Fruit fly (Drosophila melanogaster) whole organism, embryonic: Measurements from ENCODE around the gene CG5334.

Experiments used
- Ada2b ChIP-seq: fragments of 200-800 bp; sonication (Bioruptor generic); IDR thresholded peaks from 2 replicates; pipeline ENCODE4 v1.3.6; 2022; ENCODE audit warnings: missing biosample characterization, missing genetic modification characterization
- Atf3 ChIP-seq: fragments of 200-800 bp; sonication (Bioruptor generic); optimal IDR thresholded peaks from 3 replicates; lab custom pipeline; 2016; ENCODE audit warnings: missing biosample characterization, missing genetic modification characterization
- B-H2 ChIP-seq: fragments of 200-800 bp; sonication (Bioruptor generic); optimal IDR thresholded peaks from 2 replicates; lab custom pipeline; 2018; ENCODE audit warnings: missing biosample characterization, mild to moderate bottlenecking, missing genetic modification characterization
- Blimp-1 ChIP-seq: fragments of 200-800 bp; sonication (Bioruptor generic); optimal IDR thresholded peaks from 3 replicates; lab custom pipeline; 2018; ENCODE audit warnings: missing biosample characterization, missing genetic modification characterization, mild to moderate bottlenecking, moderate library complexity, missing genetic modification reagents
- CG10959 ChIP-seq: fragments of 200-800 bp; sonication (Bioruptor generic); IDR thresholded peaks from 2 replicates; pipeline ENCODE4 v1.3.6; 2022; ENCODE audit warnings: missing biosample characterization, missing genetic modification characterization
- CG10979 ChIP-seq: fragments of 200-800 bp; sonication (Bioruptor generic); optimal IDR thresholded peaks from 2 replicates; lab custom pipeline; 2018; ENCODE audit warnings: missing biosample characterization, mild to moderate bottlenecking, missing genetic modification characterization, moderate library complexity
- CG11093 ChIP-seq: fragments of 200-800 bp; sonication (Bioruptor generic); IDR thresholded peaks from 3 replicates; pipeline ENCODE4 v1.3.6; 2022; ENCODE audit warnings: missing biosample characterization, missing genetic modification characterization
- CG1647 ChIP-seq: fragments of 200-800 bp; sonication (Bioruptor generic); optimal IDR thresholded peaks from 3 replicates; lab custom pipeline; 2016; ENCODE audit warnings: missing biosample characterization, missing genetic modification characterization
- CG16779 ChIP-seq: fragments of 200-800 bp; sonication (Bioruptor generic); IDR thresholded peaks from 2 replicates; pipeline ENCODE4 v1.3.6; 2022; ENCODE audit warnings: missing biosample characterization, missing genetic modification characterization
- CG17328 ChIP-seq: fragments of 200-800 bp; sonication (Bioruptor generic); IDR thresholded peaks from 2 replicates; pipeline ENCODE4 v1.3.6; 2022; ENCODE audit warnings: missing biosample characterization, missing genetic modification characterization
- CG2678 ChIP-seq: fragments of 200-800 bp; sonication (Bioruptor generic); optimal IDR thresholded peaks from 3 replicates; lab custom pipeline; 2019; ENCODE audit warnings: missing biosample characterization, mild to moderate bottlenecking, missing genetic modification characterization, moderate library complexity
- CG30403 ChIP-seq: fragments of 200-800 bp; sonication (Bioruptor generic); optimal IDR thresholded peaks from 3 replicates; lab custom pipeline; 2016; ENCODE audit warnings: missing biosample characterization, missing genetic modification characterization
- CG31441 ChIP-seq: fragments of 200-800 bp; sonication (Bioruptor generic); IDR thresholded peaks from 2 replicates; pipeline ENCODE4 v1.3.6; 2022; ENCODE audit warnings: missing biosample characterization, missing genetic modification characterization
- CG4820 ChIP-seq: fragments of 200-800 bp; sonication (Bioruptor generic); optimal IDR thresholded peaks from 3 replicates; lab custom pipeline; 2016; ENCODE audit warnings: missing biosample characterization, missing genetic modification characterization
- CG5245 ChIP-seq: fragments of 200-800 bp; sonication (Bioruptor generic); optimal IDR thresholded peaks from 3 replicates; lab custom pipeline; 2016; ENCODE audit warnings: missing biosample characterization, missing genetic modification characterization
- CG6689 ChIP-seq: fragments of 200-800 bp; sonication (Bioruptor generic); IDR thresholded peaks from 2 replicates; pipeline ENCODE4 v1.3.6; 2022; ENCODE audit warnings: missing biosample characterization, missing genetic modification characterization
- CG6813 ChIP-seq: fragments of 200-800 bp; sonication (Bioruptor generic); optimal IDR thresholded peaks from 2 replicates; lab custom pipeline; 2017; ENCODE audit warnings: missing biosample characterization, missing genetic modification characterization, mild to moderate bottlenecking, moderate library complexity, missing genetic modification reagents
- D19B ChIP-seq: fragments of 200-800 bp; sonication (Bioruptor generic); optimal IDR thresholded peaks from 2 replicates; lab custom pipeline; 2017; ENCODE audit warnings: missing biosample characterization, mild to moderate bottlenecking, missing genetic modification characterization
- Drgx ChIP-seq: fragments of 200-800 bp; sonication (Bioruptor generic); IDR thresholded peaks from 2 replicates; pipeline ENCODE4 v1.3.6; 2022; ENCODE audit warnings: missing biosample characterization, missing genetic modification characterization
- H2.0 ChIP-seq: fragments of 200-800 bp; sonication (Bioruptor generic); IDR thresholded peaks from 2 replicates; pipeline ENCODE4 v1.3.6; 2022; ENCODE audit warnings: missing biosample characterization, missing genetic modification characterization
- HLH3B ChIP-seq: fragments of 200-800 bp; sonication (Bioruptor generic); IDR thresholded peaks from 2 replicates; pipeline ENCODE4 v1.3.6; 2022; ENCODE audit warnings: missing biosample characterization, missing genetic modification characterization
- Hr51 ChIP-seq, 2 experiments: fragments of 200-800 bp; sonication (Bioruptor generic); optimal IDR thresholded peaks; 2 replicates in 1 of 2; 3 replicates in 1 of 2; lab custom pipeline; 2016 to 2018; ENCODE audit warnings: missing biosample characterization in 2 of 2, missing genetic modification characterization in 2 of 2, mild to moderate bottlenecking in 1 of 2, moderate library complexity in 1 of 2
- Lpt ChIP-seq: fragments of >200 bp; optimal IDR thresholded peaks from 2 replicates; lab custom pipeline; 2018; ENCODE audit warnings: missing biosample characterization, missing genetic modification characterization
- Meics ChIP-seq: fragments of 200-800 bp; sonication (Bioruptor generic); optimal IDR thresholded peaks from 2 replicates; lab custom pipeline; 2017; ENCODE audit warnings: missing biosample characterization, mild to moderate bottlenecking, missing genetic modification characterization
- Nf-YB ChIP-seq: fragments of 200-800 bp; sonication (Bioruptor generic); optimal IDR thresholded peaks from 3 replicates; lab custom pipeline; 2019; ENCODE audit warnings: missing biosample characterization, mild to moderate bottlenecking, missing genetic modification characterization, moderate library complexity
- Scr ChIP-seq: fragments of 200-800 bp; sonication (Bioruptor generic); IDR thresholded peaks from 2 replicates; pipeline ENCODE4 v1.3.6; 2022; ENCODE audit warnings: missing biosample characterization, missing genetic modification characterization; ENCODE audit not compliant: partially characterized antibody
- Sox102F ChIP-seq: fragments of 200-800 bp; sonication (Bioruptor generic); optimal IDR thresholded peaks from 2 replicates; lab custom pipeline; 2018; ENCODE audit warnings: missing biosample characterization, mild to moderate bottlenecking, missing genetic modification characterization, moderate library complexity
- Trl ChIP-seq, 3 experiments: fragments of >200 bp in 2 of 3; fragments of 200-800 bp in 1 of 3; sonication (Bioruptor generic) in 1 of 3; optimal IDR thresholded peaks; 2 replicates in 1 of 3; 3 replicates in 2 of 3; lab custom pipeline; 2016 to 2017; ENCODE audit warnings: missing biosample characterization in 1 of 3, missing genetic modification characterization in 1 of 3
- Xbp1 ChIP-seq: fragments of 200-800 bp; sonication (Bioruptor generic); optimal IDR thresholded peaks from 3 replicates; lab custom pipeline; 2016; ENCODE audit warnings: missing biosample characterization, mild to moderate bottlenecking, missing genetic modification characterization
- Xrp1 ChIP-seq: fragments of 200-800 bp; sonication (Bioruptor generic); IDR thresholded peaks from 2 replicates; pipeline ENCODE4 v1.3.6; 2022; ENCODE audit warnings: missing biosample characterization, missing genetic modification characterization
- bab2 ChIP-seq: fragments of 200-800 bp; sonication (Bioruptor generic); optimal IDR thresholded peaks from 2 replicates; lab custom pipeline; 2016; ENCODE audit warnings: missing biosample characterization, missing genetic modification characterization
- bbx ChIP-seq: fragments of 200-800 bp; sonication (Bioruptor generic); IDR thresholded peaks from 2 replicates; pipeline ENCODE4 v1.3.6; 2022; ENCODE audit warnings: missing biosample characterization, missing genetic modification characterization; ENCODE audit not compliant: partially characterized antibody
- chif ChIP-seq, 2 experiments: fragments of 200-800 bp; sonication (Bioruptor generic); optimal IDR thresholded peaks; 3 replicates each; lab custom pipeline; 2016; ENCODE audit warnings: missing biosample characterization in 2 of 2, missing genetic modification characterization in 2 of 2
- chn ChIP-seq: fragments of 200-800 bp; sonication (Bioruptor generic); optimal IDR thresholded peaks from 2 replicates; lab custom pipeline; 2016; ENCODE audit warnings: missing biosample characterization, missing genetic modification characterization
- dan ChIP-seq: fragments of 200-800 bp; sonication (Bioruptor generic); IDR thresholded peaks from 2 replicates; pipeline ENCODE4 v1.3.6; 2022; ENCODE audit warnings: missing biosample characterization, missing genetic modification characterization
- dmrt99B ChIP-seq: fragments of 200-800 bp; sonication (Bioruptor generic); optimal IDR thresholded peaks from 2 replicates; lab custom pipeline; 2018; ENCODE audit warnings: missing biosample characterization, mild to moderate bottlenecking, missing genetic modification characterization, moderate library complexity
- eve ChIP-seq, 2 experiments: fragments of >200 bp; optimal IDR thresholded peaks; 2 replicates each; lab custom pipeline; 2017; ENCODE audit warnings: missing biosample characterization in 2 of 2, missing genetic modification characterization in 2 of 2
- grau ChIP-seq: fragments of 200-800 bp; optimal IDR thresholded peaks from 3 replicates; lab custom pipeline; 2019; ENCODE audit warnings: missing biosample characterization, mild to moderate bottlenecking, missing genetic modification characterization, moderate library complexity
- lab ChIP-seq: fragments of 200-800 bp; sonication (Bioruptor generic); optimal IDR thresholded peaks from 3 replicates; lab custom pipeline; 2017; ENCODE audit warnings: missing biosample characterization, missing genetic modification characterization, mild to moderate bottlenecking, moderate library complexity, missing genetic modification reagents
- pan ChIP-seq, 4 experiments: fragments of >200 bp in 3 of 4; fragments of 200-800 bp in 1 of 4; sonication (Bioruptor generic) in 1 of 4; optimal IDR thresholded peaks in 3 of 4; IDR thresholded peaks in 1 of 4; 2 replicates each; pipeline versions ENCODE4 v1.3.6 to Lab custom; 2017 to 2022; ENCODE audit warnings: missing biosample characterization in 2 of 4, missing genetic modification characterization in 2 of 4, mixed read lengths in 1 of 4
- pfk ChIP-seq: fragments of 200-800 bp; sonication (Bioruptor generic); optimal IDR thresholded peaks from 2 replicates; lab custom pipeline; 2018; ENCODE audit warnings: missing biosample characterization, mild to moderate bottlenecking, missing genetic modification characterization, moderate library complexity
- row ChIP-seq: fragments of 200-800 bp; sonication (Bioruptor generic); IDR thresholded peaks from 3 replicates; pipeline ENCODE4 v1.3.6; 2022; ENCODE audit warnings: missing biosample characterization, missing genetic modification characterization
- slp2 ChIP-seq: fragments of 200-800 bp; sonication (Bioruptor generic); optimal IDR thresholded peaks from 2 replicates; lab custom pipeline; 2016; ENCODE audit warnings: missing biosample characterization, missing genetic modification characterization
- stc ChIP-seq: fragments of 200-800 bp; sonication (Bioruptor generic); IDR thresholded peaks from 2 replicates; pipeline ENCODE4 v1.3.6; 2022; ENCODE audit warnings: missing biosample characterization, missing genetic modification characterization
- tap ChIP-seq: fragments of 200-800 bp; optimal IDR thresholded peaks from 3 replicates; lab custom pipeline; 2019; ENCODE audit warnings: missing biosample characterization, mild to moderate bottlenecking, missing genetic modification characterization, moderate library complexity
- tll ChIP-seq, 2 experiments: fragments of 200-800 bp in 1 of 2; fragments of >200 bp in 1 of 2; sonication (Bioruptor generic) in 1 of 2; optimal IDR thresholded peaks; 2 replicates each; lab custom pipeline; 2017 to 2019; ENCODE audit warnings: missing biosample characterization in 2 of 2, missing genetic modification characterization in 2 of 2, mild to moderate bottlenecking in 1 of 2, moderate library complexity in 1 of 2
- tna ChIP-seq: fragments of 200-800 bp; sonication (Bioruptor generic); IDR thresholded peaks from 2 replicates; pipeline ENCODE4 v1.3.6; 2022; ENCODE audit warnings: missing biosample characterization, missing genetic modification characterization; ENCODE audit not compliant: partially characterized antibody
- ttk ChIP-seq: fragments of 200-800 bp; sonication (Bioruptor generic); IDR thresholded peaks from 2 replicates; pipeline ENCODE4 v2.1.2; 2022; ENCODE audit warnings: missing biosample characterization, missing genetic modification characterization

Gene CG5334

dm6 chrX:14738420-14738819 is 36.7 kb upstream of the CG5334 start (continued):
- TF ChIP-seq chif (GFP tag; optimal IDR thresholded peaks at IDR 0.05; lab: Kevin White, UChicago) (peak; percentile 14 to 29), chn (GFP tag; lab: Kevin White, UChicago) (peak; percentile 2), Blimp-1 (peak; percentile 21), eve (GFP tag; optimal IDR thresholded peaks at IDR 0.05; lab: Kevin White, UChicago) (peak in 1 of 2 experiments; percentile 10), CG1647 (GFP tag; lab: Kevin White, UChicago) (no peak), Xrp1 (GFP tag; lab: Robert Waterston, UW) (peak; percentile 12; the same call in 1 of the 2 replicates), dmrt99B (peak; percentile 34), CG2678 (tag; lab: Kevin White, UChicago) (no peak), lab (GFP tag; lab: Kevin White, UChicago) (peak; percentile 11), grau (peak; percentile 13), HLH3B (peak; percentile 34; the same call in 1 of the 2 replicates), Meics (GFP tag; lab: Kevin White, UChicago) (peak; percentile 2), tap (tag; lab: Kevin White, UChicago) (no peak), CG10979 (tag; lab: Kevin White, UChicago) (peak; percentile 32), CG10959 (GFP tag; lab: Robert Waterston, UW) (0 out of 2 replicates have a peak, but pooled peaks have one; percentile 18), Ada2b (GFP tag; lab: Robert Waterston, UW) (0 out of 2 replicates have a peak, but pooled peaks have one; percentile 10), CG16779 (GFP tag; lab: Robert Waterston, UW) (no peak), Sox102F (GFP tag; lab: Kevin White, UChicago) (peak; percentile 46), B-H2 (GFP tag; lab: Kevin White, UChicago) (no peak), pan (optimal IDR thresholded peaks at IDR 0.05; lab: Kevin White, UChicago) (no peak), pan (GFP tag; optimal IDR thresholded peaks at IDR 0.05 in 1 of 2, IDR thresholded peaks at IDR 0.05 in 1 of 2) (peak in 1 of 2 experiments; percentile 18), CG31441 (GFP tag; lab: Robert Waterston, UW) (0 out of 2 replicates have a peak, but pooled peaks have one; percentile 11), Drgx (GFP tag; lab: Robert Waterston, UW) (peak; percentile 44; the same call in 1 of the 2 replicates), CG6689 (GFP tag; lab: Robert Waterston, UW) (0 out of 2 replicates have a peak, but pooled peaks have one; percentile 16), CG17328 (GFP tag; lab: Robert Waterston, UW) (0 out of 2 replicates have a peak, but pooled peaks have one; percentile 32), dan (GFP tag; lab: Robert Waterston, UW) (no peak), CG11093 (GFP tag; lab: Robert Waterston, UW) (no peak), CG30403 (GFP tag; lab: Kevin White, UChicago) (peak; percentile 20), slp2 (GFP tag; lab: Kevin White, UChicago) (peak; percentile 16), H2.0 (peak; percentile 10; the same call in 1 of the 2 replicates), bab2 (GFP tag; lab: Kevin White, UChicago) (no peak), D19B (GFP tag; lab: Kevin White, UChicago) (no peak), CG5245 (peak; percentile 13), tll (GFP tag; optimal IDR thresholded peaks at IDR 0.05; lab: Kevin White, UChicago) (no peak), Hr51 (GFP tag; optimal IDR thresholded peaks at IDR 0.05; lab: Kevin White, UChicago) (peak in 1 of 2 experiments; percentile 30), row (GFP tag; lab: Robert Waterston, UW) (0 out of 3 replicates have a peak, but pooled peaks have one; percentile 26), Xbp1 (GFP tag; lab: Kevin White, UChicago) (peak; percentile 26)
- TF ChIP-seq, all 482 proteins: peak for 51

- TF ChIP-seq CG6813 (GFP tag; lab: Kevin White, UChicago) (peak; percentile 7), pfk (GFP tag; lab: Kevin White, UChicago) (no peak), stc (GFP tag; lab: Robert Waterston, UW) (peak; percentile 39; the same call in 1 of the 2 replicates), tna (GFP tag; lab: Robert Waterston, UW) (no peak), Atf3 (GFP tag; lab: Kevin White, UChicago) (no peak), Nf-YB (GFP tag; lab: Kevin White, UChicago) (peak; percentile 49), ttk (GFP tag; lab: Robert Waterston, UW) (no peak; the same call in 1 of the 2 replicates), pan (optimal IDR thresholded peaks at IDR 0.05; lab: Kevin White, UChicago) (no peak), pan (GFP tag; optimal IDR thresholded peaks at IDR 0.05 in 1 of 2, IDR thresholded peaks at IDR 0.05 in 1 of 2) (peak in 1 of 2 experiments; percentile 63), Ada2b (GFP tag; lab: Robert Waterston, UW) (peak; percentile 56; the same call in 1 of the 2 replicates), CG6689 (GFP tag; lab: Robert Waterston, UW) (peak; percentile 64), Trl (optimal IDR thresholded peaks at IDR 0.05; lab: Kevin White, UChicago) (no peak), Trl (GFP tag; optimal IDR thresholded peaks at IDR 0.05; lab: Kevin White, UChicago) (no peak), Lpt (no peak), CG4820 (peak; percentile 33), Scr (no peak), bbx (GFP tag; lab: Robert Waterston, UW) (no peak)
Observed at dm6 chrX:14743819-14744218, 31.3 kb upstream of the CG5334 start.
